Worm (Caenorhabditis elegans) whole organism, L4/young adult: ENCODE data around the gene phyh-1.

Experiments
- W03F9.2 ChIP-seq: fragments of 150-350 bp; optimal IDR thresholded peaks from 2 replicates; lab custom pipeline; 2014; ENCODE audit warnings: missing biosample characterization, missing genetic modification characterization
- him-1 ChIP-seq: sonication (generic microtip); optimal IDR thresholded peaks from 2 replicates; lab custom pipeline; 2016; ENCODE audit warnings: missing genotype, missing genetic modification reagents, missing genetic modification characterization, missing compliant biosample characterization

DNA sequence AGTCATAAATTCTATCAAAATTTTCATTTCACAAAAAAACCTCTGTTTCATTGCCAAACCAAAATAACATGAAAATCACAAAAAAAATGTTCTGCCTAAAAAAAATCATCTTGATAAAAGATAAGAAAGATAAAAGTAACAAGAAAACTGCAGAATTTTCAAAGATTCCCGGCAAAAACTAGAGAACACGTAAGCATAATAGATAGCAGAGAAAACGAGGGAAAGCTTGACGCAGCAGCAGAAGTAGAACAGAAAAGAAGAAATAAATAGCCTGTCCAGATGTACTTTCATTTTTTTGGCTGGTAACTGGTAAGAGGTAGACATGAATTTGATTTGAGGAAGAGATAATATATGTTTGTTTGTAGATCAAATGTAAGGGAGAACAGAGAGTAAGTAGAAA, 48.5 kb downstream of the phyh-1 start:
- TF ChIP-seq him-1 (tag; lab: Kevin White, UChicago) (no peak), W03F9.2 (tag; lab: Kevin White, UChicago) (no peak)
